Fruit fly (Drosophila melanogaster): Measurements from ENCODE around the gene eya.

DNA sequence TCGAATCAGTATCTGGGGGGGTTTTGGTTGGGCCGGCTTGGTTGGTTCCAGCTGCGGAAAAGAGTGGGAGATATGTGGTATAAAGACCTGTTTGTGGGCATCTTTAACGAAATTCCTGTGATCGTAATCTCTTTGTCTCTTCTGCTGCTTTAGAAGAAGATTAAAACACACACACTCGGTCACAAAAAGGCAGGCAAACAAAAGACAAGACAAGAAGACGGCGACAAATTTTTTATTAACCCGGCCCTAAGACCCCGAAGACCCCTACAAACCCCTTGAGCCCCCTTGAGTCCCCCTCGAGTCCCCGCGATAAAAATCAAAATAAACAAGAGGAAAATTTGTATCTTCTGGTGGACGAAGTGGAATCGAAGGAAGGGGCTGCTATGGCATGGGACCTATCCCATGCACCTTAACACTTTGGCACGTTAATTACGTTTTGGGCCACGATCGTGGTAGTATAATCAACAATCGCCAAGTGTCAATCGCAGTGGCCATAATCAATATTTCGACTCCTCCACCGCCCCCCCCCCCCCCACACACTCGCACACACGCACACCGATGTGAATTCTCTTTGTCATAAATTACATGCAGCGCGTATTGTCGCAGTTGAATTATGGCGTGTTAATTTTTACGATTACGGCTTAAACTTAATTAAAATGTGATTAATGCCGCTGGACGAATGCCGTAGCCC is 12.5 kb downstream of the eya start:
- TF ChIP-seq tj (GFP tag; optimal IDR thresholded peaks at IDR 0.05): no peak
- no peak for TF ChIP-seq Clk (GFP tag; optimal IDR thresholded peaks at IDR 0.05)
- TF ChIP-seq pad (GFP tag; optimal IDR thresholded peaks at IDR 0.05): no peak
- no peak for TF ChIP-seq CG12768 (GFP tag; optimal IDR thresholded peaks at IDR 0.05)
- no peak for TF ChIP-seq CG7101 (tag; optimal IDR thresholded peaks at IDR 0.05)
- no peak for TF ChIP-seq Hr96 (GFP tag; optimal IDR thresholded peaks at IDR 0.05)
- TF ChIP-seq toe (GFP tag; optimal IDR thresholded peaks at IDR 0.05): no peak
- no peak for TF ChIP-seq CG7045 (GFP tag; optimal IDR thresholded peaks at IDR 0.05)
- TF ChIP-seq kay (GFP tag; ENCODE audit: borderline replicate concordance): no peak
- no peak for TF ChIP-seq Mnt (GFP tag; optimal IDR thresholded peaks at IDR 0.05)
- TF ChIP-seq CG11617 (GFP tag; optimal IDR thresholded peaks at IDR 0.05): no peak
- TF ChIP-seq Crg-1 (GFP tag; optimal IDR thresholded peaks at IDR 0.05): no peak
- no peak for TF ChIP-seq CG33017 (tag; optimal IDR thresholded peaks at IDR 0.05)
